Worm (Caenorhabditis elegans) whole organism, late embryonic: Measurements from ENCODE around the gene srsx-16.

Experiments
- Y22D7AL.16 ChIP-seq: sonication (generic microtip); optimal IDR thresholded peaks from 2 replicates; lab custom pipeline; 2016; ENCODE audit warnings: missing genetic modification characterization, missing compliant biosample characterization
- ama-1 ChIP-seq: fragments of 150-350 bp; optimal IDR thresholded peaks from 2 replicates; lab custom pipeline; 2014
- ceh-14 ChIP-seq: sonication (generic microtip); optimal IDR thresholded peaks from 2 replicates; lab custom pipeline; 2016; ENCODE audit warnings: missing genotype, missing genetic modification characterization, missing compliant biosample characterization
- ceh-45 ChIP-seq: fragments of 200-800 bp; sonication (Bioruptor generic); IDR thresholded peaks from 2 replicates; pipeline ENCODE4 v1.3.6; 2022; ENCODE audit warnings: missing genetic modification reagents, missing genetic modification characterization, missing compliant biosample characterization
- hlh-15 ChIP-seq: sonication (generic microtip); optimal IDR thresholded peaks from 2 replicates; lab custom pipeline; 2016; ENCODE audit warnings: missing genetic modification characterization, missing compliant biosample characterization
- hlh-30 ChIP-seq: sonication (generic microtip); optimal IDR thresholded peaks from 2 replicates; lab custom pipeline; 2017; ENCODE audit warnings: antibody characterized with exemption, missing genetic modification characterization, missing compliant biosample characterization; ENCODE audit not compliant: insufficient read depth
- hlh-8 ChIP-seq: sonication (generic microtip); optimal IDR thresholded peaks from 2 replicates; lab custom pipeline; 2016; ENCODE audit warnings: missing genotype, missing genetic modification characterization, missing compliant biosample characterization
- nhr-11 ChIP-seq: fragments of 150-350 bp; optimal IDR thresholded peaks from 2 replicates; lab custom pipeline; 2014; ENCODE audit warnings: missing biosample characterization, missing genetic modification characterization
- npax-4 ChIP-seq: sonication (generic microtip); optimal IDR thresholded peaks from 2 replicates; lab custom pipeline; 2016; ENCODE audit warnings: missing genetic modification characterization, missing compliant biosample characterization
- odd-2 ChIP-seq: sonication (generic microtip); optimal IDR thresholded peaks from 2 replicates; lab custom pipeline; 2017; ENCODE audit warnings: antibody characterized with exemption, mild to moderate bottlenecking, missing genetic modification characterization, missing compliant biosample characterization
- pat-9 ChIP-seq: fragments of 200-800 bp; sonication (Bioruptor generic); optimal IDR thresholded peaks from 2 replicates; lab custom pipeline; 2018; ENCODE audit warnings: mild to moderate bottlenecking, missing genetic modification characterization, moderate library complexity, missing compliant biosample characterization
- pha-2 ChIP-seq: sonication (generic microtip); optimal IDR thresholded peaks from 2 replicates; lab custom pipeline; 2017; ENCODE audit warnings: mild to moderate bottlenecking, missing genetic modification characterization, missing compliant biosample characterization
- unc-55 ChIP-seq: sonication (generic microtip); optimal IDR thresholded peaks from 2 replicates; lab custom pipeline; 2017; ENCODE audit warnings: missing biosample characterization, missing genetic modification reagents, missing genetic modification characterization

ce11 chrIV:5665353-5665918, 45.9 kb upstream of the srsx-16 start:
- TF ChIP-seq pat-9: no peak
- no peak for TF ChIP-seq nhr-11
- no peak for TF ChIP-seq hlh-8 (tag; lab: Kevin White, UChicago)
- no peak for TF ChIP-seq ama-1 (lab: Kevin White, UChicago)
- no peak for TF ChIP-seq ceh-45
- peak; percentile 73 for TF ChIP-seq unc-55 (GFP tag; lab: Kevin White, UChicago)
- no peak for TF ChIP-seq Y22D7AL.16 (tag; lab: Kevin White, UChicago)
- no peak for TF ChIP-seq hlh-15
- TF ChIP-seq hlh-30: peak; percentile 30
- no peak for TF ChIP-seq pha-2 (tag; lab: Kevin White, UChicago)
- TF ChIP-seq ceh-14 (tag; lab: Kevin White, UChicago): no peak
- no peak for TF ChIP-seq odd-2 (tag; lab: Kevin White, UChicago)
- no peak for TF ChIP-seq npax-4
